Fruit fly (Drosophila melanogaster) whole organism, prepupa: ENCODE results near the gene CG31515.

Experiments
- Blimp-1 ChIP-seq: fragments of 200-800 bp; sonication (Bioruptor generic); optimal IDR thresholded peaks from 3 replicates; lab custom pipeline; 2017; ENCODE audit warnings: missing biosample characterization, missing genetic modification characterization, mild to moderate bottlenecking, moderate library complexity, missing genetic modification reagents
- CG10631 ChIP-seq: fragments of 200-800 bp; sonication (Bioruptor generic); optimal IDR thresholded peaks from 2 replicates; lab custom pipeline; 2016; ENCODE audit warnings: missing biosample characterization, missing genetic modification characterization
- CG10669 ChIP-seq: fragments of 200-800 bp; sonication (Bioruptor generic); optimal IDR thresholded peaks from 3 replicates; lab custom pipeline; 2018; ENCODE audit warnings: missing biosample characterization, mild to moderate bottlenecking, missing genetic modification characterization, moderate library complexity
- CG11294 ChIP-seq: fragments of 200-800 bp; sonication (Bioruptor generic); IDR thresholded peaks from 2 replicates; pipeline ENCODE4 v1.3.6; 2022; ENCODE audit warnings: missing biosample characterization, missing genetic modification characterization
- CG11762 ChIP-seq: fragments of 200-800 bp; sonication (Bioruptor generic); optimal IDR thresholded peaks from 3 replicates; lab custom pipeline; 2016; ENCODE audit warnings: missing biosample characterization, missing genetic modification characterization; ENCODE audit not compliant: insufficient read depth
- CG11902 ChIP-seq: fragments of 200-800 bp; sonication (Bioruptor generic); optimal IDR thresholded peaks from 3 replicates; lab custom pipeline; 2016; ENCODE audit warnings: missing biosample characterization, missing genetic modification characterization
- CG15336 ChIP-seq: fragments of 200-800 bp; sonication (Bioruptor generic); IDR thresholded peaks from 2 replicates; pipeline ENCODE4 v1.3.6; 2022; ENCODE audit warnings: missing biosample characterization, missing genetic modification characterization
- CG1621 ChIP-seq: fragments of 200-800 bp; sonication (Bioruptor generic); optimal IDR thresholded peaks from 3 replicates; lab custom pipeline; 2018; ENCODE audit warnings: missing biosample characterization, mild to moderate bottlenecking, missing genetic modification characterization
- CG16779 ChIP-seq: fragments of 200-800 bp; sonication (Bioruptor generic); optimal IDR thresholded peaks from 3 replicates; lab custom pipeline; 2017; ENCODE audit warnings: missing biosample characterization, mild to moderate bottlenecking, missing genetic modification characterization
- CG3032 ChIP-seq: fragments of 200-800 bp; optimal IDR thresholded peaks from 2 replicates; lab custom pipeline; 2019; ENCODE audit warnings: missing biosample characterization, mild to moderate bottlenecking, missing genetic modification characterization, moderate library complexity
- CG31627 ChIP-seq: fragments of 200-800 bp; sonication (Bioruptor generic); optimal IDR thresholded peaks from 3 replicates; lab custom pipeline; 2016; ENCODE audit warnings: missing biosample characterization, missing genetic modification characterization
- CG34406 ChIP-seq: fragments of 200-800 bp; sonication (Bioruptor generic); optimal IDR thresholded peaks from 3 replicates; lab custom pipeline; 2016; ENCODE audit warnings: missing biosample characterization, missing genetic modification characterization
- CG3919 ChIP-seq: fragments of 200-800 bp; sonication (Bioruptor generic); optimal IDR thresholded peaks from 3 replicates; lab custom pipeline; 2016; ENCODE audit warnings: missing biosample characterization, missing genetic modification characterization
- CG4318 ChIP-seq: fragments of 200-800 bp; sonication (Bioruptor generic); optimal IDR thresholded peaks from 3 replicates; lab custom pipeline; 2017; ENCODE audit warnings: missing biosample characterization, mild to moderate bottlenecking, missing genetic modification characterization
- CG6163 ChIP-seq: fragments of 200-800 bp; sonication (Bioruptor generic); IDR thresholded peaks from 3 replicates; pipeline ENCODE4 v1.3.6; 2022; ENCODE audit warnings: missing biosample characterization, missing genetic modification characterization
- CG6276 ChIP-seq: fragments of 200-800 bp; sonication (Bioruptor generic); optimal IDR thresholded peaks from 2 replicates; lab custom pipeline; 2017; ENCODE audit warnings: missing biosample characterization, mild to moderate bottlenecking, missing genetic modification characterization
- CG6792 ChIP-seq: fragments of 200-800 bp; sonication (Bioruptor generic); optimal IDR thresholded peaks from 3 replicates; lab custom pipeline; 2016; ENCODE audit warnings: missing biosample characterization, missing genetic modification characterization
- CG6808 ChIP-seq: fragments of 200-800 bp; sonication (Bioruptor generic); optimal IDR thresholded peaks from 3 replicates; lab custom pipeline; 2017; ENCODE audit warnings: missing biosample characterization, missing genetic modification characterization, mild to moderate bottlenecking, moderate library complexity, missing genetic modification reagents
- CG6854 ChIP-seq: fragments of 200-800 bp; sonication (Bioruptor generic); optimal IDR thresholded peaks from 2 replicates; lab custom pipeline; 2017; ENCODE audit warnings: missing biosample characterization, mild to moderate bottlenecking, missing genetic modification characterization
- CG7368 ChIP-seq: fragments of 200-800 bp; sonication (Bioruptor generic); optimal IDR thresholded peaks from 3 replicates; lab custom pipeline; 2016; ENCODE audit warnings: missing biosample characterization, missing genetic modification characterization
- CG8119 ChIP-seq: fragments of 200-800 bp; sonication (Bioruptor generic); IDR thresholded peaks from 3 replicates; pipeline ENCODE4 v1.3.6; 2022; ENCODE audit warnings: missing biosample characterization, missing genetic modification characterization
- CG8319 ChIP-seq: fragments of 200-800 bp; sonication (Bioruptor generic); optimal IDR thresholded peaks from 3 replicates; lab custom pipeline; 2016; ENCODE audit warnings: missing biosample characterization, missing genetic modification characterization
- CG9139 ChIP-seq: fragments of 200-800 bp; sonication (Bioruptor generic); optimal IDR thresholded peaks from 3 replicates; lab custom pipeline; 2017; ENCODE audit warnings: missing biosample characterization, mild to moderate bottlenecking, missing genetic modification characterization
- Eip78C ChIP-seq: fragments of 200-800 bp; sonication (Bioruptor generic); peaks from one replicate; lab custom pipeline; 2016; ENCODE audit warnings: missing biosample characterization, missing genetic modification characterization
- Ets21C ChIP-seq: fragments of 200-800 bp; sonication (Bioruptor generic); optimal IDR thresholded peaks from 3 replicates; lab custom pipeline; 2016; ENCODE audit warnings: missing biosample characterization, missing genetic modification characterization
- Ets96B ChIP-seq: fragments of 200-800 bp; optimal IDR thresholded peaks from 2 replicates; lab custom pipeline; 2019; ENCODE audit warnings: missing biosample characterization, mild to moderate bottlenecking, missing genetic modification characterization, moderate library complexity
- Gug ChIP-seq: fragments of 200-800 bp; sonication (Bioruptor generic); IDR thresholded peaks from 2 replicates; pipeline ENCODE4 v1.3.6; 2022; ENCODE audit warnings: missing biosample characterization, missing genetic modification characterization
- Hr38 ChIP-seq: sonication (Bioruptor generic); optimal IDR thresholded peaks from 2 replicates; lab custom pipeline; 2016; ENCODE audit warnings: missing biosample characterization, missing genetic modification characterization
- Hr39 ChIP-seq: fragments of 200-800 bp; sonication (Bioruptor generic); optimal IDR thresholded peaks from 2 replicates; lab custom pipeline; 2016; ENCODE audit warnings: missing biosample characterization, missing genetic modification characterization
- Hr4 ChIP-seq: fragments of 200-800 bp; sonication (Bioruptor generic); optimal IDR thresholded peaks from 3 replicates; lab custom pipeline; 2016; ENCODE audit warnings: missing biosample characterization, missing genetic modification characterization
- Lpt ChIP-seq: fragments of 200-800 bp; sonication (Bioruptor generic); optimal IDR thresholded peaks from 3 replicates; lab custom pipeline; 2016; ENCODE audit warnings: missing biosample characterization, missing genetic modification characterization
- Met ChIP-seq: fragments of 200-800 bp; sonication (Bioruptor generic); optimal IDR thresholded peaks from 3 replicates; lab custom pipeline; 2016; ENCODE audit warnings: missing biosample characterization, missing genetic modification characterization
- OdsH ChIP-seq: fragments of 200-800 bp; sonication (Bioruptor generic); optimal IDR thresholded peaks from 3 replicates; lab custom pipeline; 2016; ENCODE audit warnings: missing biosample characterization, missing genetic modification characterization
- Smox ChIP-seq: fragments of 200-800 bp; sonication (Bioruptor generic); optimal IDR thresholded peaks from 3 replicates; lab custom pipeline; 2016; ENCODE audit warnings: missing biosample characterization, missing genetic modification characterization
- Sox102F ChIP-seq: fragments of 200-800 bp; sonication (Bioruptor generic); optimal IDR thresholded peaks from 2 replicates; lab custom pipeline; 2016; ENCODE audit warnings: missing biosample characterization, mild to moderate bottlenecking, missing genetic modification characterization
- Sox14 ChIP-seq: fragments of 200-800 bp; sonication (Bioruptor generic); optimal IDR thresholded peaks from 3 replicates; lab custom pipeline; 2016; ENCODE audit warnings: missing biosample characterization, missing genetic modification characterization
- Sox15 ChIP-seq: fragments of 200-800 bp; sonication (Bioruptor generic); optimal IDR thresholded peaks from 3 replicates; lab custom pipeline; 2016; ENCODE audit warnings: missing biosample characterization, missing genetic modification characterization
- achi ChIP-seq: fragments of 200-800 bp; sonication (Bioruptor generic); optimal IDR thresholded peaks from 3 replicates; lab custom pipeline; 2016; ENCODE audit warnings: missing biosample characterization, missing genetic modification characterization
- acj6 ChIP-seq: fragments of 200-800 bp; sonication (Bioruptor generic); optimal IDR thresholded peaks from 3 replicates; lab custom pipeline; 2016; ENCODE audit warnings: missing biosample characterization, missing genetic modification characterization
- cyc ChIP-seq: fragments of 200-800 bp; sonication (Bioruptor generic); optimal IDR thresholded peaks from 3 replicates; lab custom pipeline; 2016; ENCODE audit warnings: missing biosample characterization, missing genetic modification characterization
- eg ChIP-seq: fragments of 200-800 bp; sonication (Bioruptor generic); IDR thresholded peaks from 3 replicates; pipeline ENCODE4 v1.3.6; 2022; ENCODE audit warnings: missing biosample characterization, missing genetic modification characterization
- esn ChIP-seq: fragments of 200-800 bp; sonication (Bioruptor generic); optimal IDR thresholded peaks from 2 replicates; lab custom pipeline; 2016; ENCODE audit warnings: missing biosample characterization, mild to moderate bottlenecking, missing genetic modification characterization, moderate library complexity
- fd59A ChIP-seq: fragments of 200-800 bp; sonication (Bioruptor generic); optimal IDR thresholded peaks from 2 replicates; lab custom pipeline; 2017; ENCODE audit warnings: missing biosample characterization, mild to moderate bottlenecking, missing genetic modification characterization, missing genetic modification reagents
- fkh ChIP-seq: fragments of 200-800 bp; sonication (Bioruptor generic); optimal IDR thresholded peaks from 3 replicates; lab custom pipeline; 2017; ENCODE audit warnings: missing biosample characterization, mild to moderate bottlenecking, missing genetic modification characterization, moderate library complexity
- lz ChIP-seq: fragments of 200-800 bp; sonication (Bioruptor generic); optimal IDR thresholded peaks from 3 replicates; lab custom pipeline; 2016; ENCODE audit warnings: missing biosample characterization, missing genetic modification characterization
- net ChIP-seq: fragments of 200-800 bp; sonication (Bioruptor generic); optimal IDR thresholded peaks from 3 replicates; lab custom pipeline; 2016; ENCODE audit warnings: missing biosample characterization, missing genetic modification characterization
- pdm3 ChIP-seq: fragments of 200-800 bp; sonication (Bioruptor generic); optimal IDR thresholded peaks from 3 replicates; lab custom pipeline; 2016; ENCODE audit warnings: missing biosample characterization, missing genetic modification characterization
- salr ChIP-seq, 2 experiments: fragments of 200-800 bp; sonication (Bioruptor generic); optimal IDR thresholded peaks; 3 replicates each; lab custom pipeline; 2016 to 2018; ENCODE audit warnings: missing biosample characterization in 2 of 2, missing genetic modification characterization in 2 of 2, mild to moderate bottlenecking in 1 of 2
- spab ChIP-seq: fragments of 200-800 bp; sonication (Bioruptor generic); optimal IDR thresholded peaks from 2 replicates; lab custom pipeline; 2017; ENCODE audit warnings: missing biosample characterization, mild to moderate bottlenecking, missing genetic modification characterization, missing genetic modification reagents
- ss ChIP-seq, 2 experiments: fragments of 200-800 bp; sonication (Bioruptor generic); optimal IDR thresholded peaks; 2 replicates in 1 of 2; 3 replicates in 1 of 2; lab custom pipeline; 2017 to 2018; ENCODE audit warnings: mild to moderate bottlenecking in 2 of 2, missing biosample characterization in 2 of 2, missing genetic modification characterization in 2 of 2, moderate library complexity in 1 of 2
- svp ChIP-seq: fragments of 200-800 bp; sonication (Bioruptor generic); peaks from one replicate; lab custom pipeline; 2016; ENCODE audit warnings: missing biosample characterization, missing genetic modification characterization
- vri ChIP-seq: fragments of 200-800 bp; sonication (Bioruptor generic); optimal IDR thresholded peaks from 3 replicates; lab custom pipeline; 2016; ENCODE audit warnings: missing biosample characterization, mild to moderate bottlenecking, missing genetic modification characterization

CG31515 gene

DNA sequence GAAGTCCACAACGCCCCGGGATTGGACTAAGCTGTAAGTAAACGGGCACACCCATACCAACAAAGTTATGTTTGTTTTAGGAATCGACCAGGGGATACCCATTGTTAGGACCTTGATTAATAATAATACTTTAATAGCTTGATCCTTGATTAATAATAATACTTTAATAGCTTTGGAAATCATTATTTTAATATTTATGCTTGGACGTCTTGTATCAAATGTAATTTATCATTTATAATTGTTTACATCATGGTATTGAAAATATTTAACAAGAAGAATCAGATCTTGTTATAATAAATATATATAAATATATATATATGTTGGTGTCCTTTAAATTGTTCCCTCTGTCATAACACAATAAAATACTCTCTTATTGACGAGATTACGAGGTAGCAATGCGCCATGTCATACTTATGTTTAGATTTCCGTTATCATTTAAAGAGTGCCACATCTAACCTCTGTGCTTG is 31.7 kb downstream of the CG31515 start:
- TF ChIP-seq Ets96B (tag; lab: Kevin White, UChicago) (peak; percentile 62), CG16779 (tag; lab: Kevin White, UChicago) (peak; percentile 23), eg (GFP tag; lab: Robert Waterston, UW) (peak; percentile 86), CG6854 (GFP tag; lab: Kevin White, UChicago) (no peak), fkh (GFP tag; lab: Kevin White, UChicago) (peak; percentile 34), Sox102F (GFP tag; lab: Kevin White, UChicago) (no peak), ss (GFP tag; optimal IDR thresholded peaks at IDR 0.05; lab: Kevin White, UChicago) (peak; percentile 57 to 68), CG3032 (tag; lab: Kevin White, UChicago) (peak; percentile 80), vri (peak; percentile 52), Hr4 (GFP tag; lab: Kevin White, UChicago) (peak; percentile 66), spab (peak; percentile 46), Lpt (GFP tag; lab: Kevin White, UChicago) (peak; percentile 65), Sox14 (GFP tag; lab: Kevin White, UChicago) (peak; percentile 32), Eip78C (peak; percentile 92), salr (GFP tag; optimal IDR thresholded peaks at IDR 0.05; lab: Kevin White, UChicago) (peak; percentile 29 to 78), CG11762 (GFP tag; lab: Kevin White, UChicago) (peak; percentile 64), CG8119 (GFP tag; lab: Robert Waterston, UW) (peak; percentile 91), CG11902 (peak; percentile 59), svp (peak; percentile 68), Ets21C (GFP tag; lab: Kevin White, UChicago) (no peak), CG9139 (GFP tag; lab: Kevin White, UChicago) (peak; percentile 50), CG31627 (GFP tag; lab: Kevin White, UChicago) (peak; percentile 39), CG15336 (GFP tag; lab: Robert Waterston, UW) (peak; percentile 93), cyc (peak; percentile 22), pdm3 (GFP tag; lab: Kevin White, UChicago) (peak; percentile 55), Hr39 (peak; percentile 42), CG6808 (peak; percentile 43), Blimp-1 (GFP tag; lab: Kevin White, UChicago) (peak; percentile 38), CG6163 (GFP tag; lab: Robert Waterston, UW) (peak; percentile 71), CG8319 (GFP tag; lab: Kevin White, UChicago) (peak; percentile 18), CG3919 (peak; percentile 75), CG6276 (GFP tag; lab: Kevin White, UChicago) (no peak), OdsH (GFP tag; lab: Kevin White, UChicago) (peak; percentile 83), Hr38 (GFP tag; lab: Kevin White, UChicago) (no peak), net (GFP tag; lab: Kevin White, UChicago) (peak; percentile 68), fd59A (GFP tag; lab: Kevin White, UChicago) (peak; percentile 25), CG11294 (GFP tag; lab: Robert Waterston, UW) (peak; percentile 50; the same call in 1 of the 2 replicates), Sox15 (GFP tag; lab: Kevin White, UChicago) (peak; percentile 57), CG34406 (peak; percentile 88), achi (peak; percentile 86), esn (GFP tag; lab: Kevin White, UChicago) (peak; percentile 72), Gug (peak; percentile 48; the same call in 1 of the 2 replicates), CG4318 (GFP tag; lab: Kevin White, UChicago) (peak; percentile 70), lz (GFP tag; lab: Kevin White, UChicago) (peak; percentile 48), Met (GFP tag; lab: Kevin White, UChicago) (peak; percentile 66), CG1621 (tag; lab: Kevin White, UChicago) (no peak), CG10631 (peak; percentile 78), acj6 (GFP tag; lab: Kevin White, UChicago) (peak; percentile 78), Smox (peak; percentile 57), CG10669 (peak; percentile 61), CG6792 (GFP tag; lab: Kevin White, UChicago) (peak; percentile 67), CG7368 (GFP tag; lab: Kevin White, UChicago) (peak; percentile 62)
